Fruit fly (Drosophila melanogaster) whole organism, embryonic: Measurements from ENCODE around the gene opa.

Source experiments
- Antp ChIP-seq: fragments of 200-800 bp; sonication (Bioruptor generic); optimal IDR thresholded peaks from 3 replicates; lab custom pipeline; 2016; ENCODE audit warnings: missing biosample characterization, missing genetic modification characterization
- Awh ChIP-seq: fragments of 200-800 bp; sonication (Bioruptor generic); IDR thresholded peaks from 2 replicates; pipeline ENCODE4, ENCODE4 v1.3.6; 2022; ENCODE audit warnings: missing biosample characterization, missing genetic modification characterization
- CG10321 ChIP-seq: fragments of 200-800 bp; sonication (Bioruptor generic); IDR thresholded peaks from 2 replicates; pipeline ENCODE4 v1.3.6; 2022; ENCODE audit warnings: missing biosample characterization, missing genetic modification characterization
- CG10654 ChIP-seq: fragments of 200-800 bp; sonication (Bioruptor generic); optimal IDR thresholded peaks from 2 replicates; lab custom pipeline; 2016; ENCODE audit warnings: missing biosample characterization, missing genetic modification characterization
- CG11723 ChIP-seq: fragments of 200-800 bp; sonication (Bioruptor generic); optimal IDR thresholded peaks from 2 replicates; lab custom pipeline; 2017; ENCODE audit warnings: missing biosample characterization, mild to moderate bottlenecking, missing genetic modification characterization
- CG12769 ChIP-seq: fragments of 200-800 bp; sonication (Bioruptor generic); optimal IDR thresholded peaks from 2 replicates; lab custom pipeline; 2019; ENCODE audit warnings: missing biosample characterization, mild to moderate bottlenecking, missing genetic modification characterization, moderate library complexity
- CG13287 ChIP-seq: fragments of 200-800 bp; sonication (Bioruptor generic); IDR thresholded peaks from 2 replicates; pipeline ENCODE4 v1.3.6; 2022; ENCODE audit warnings: missing biosample characterization, missing genetic modification characterization; ENCODE audit not compliant: partially characterized antibody
- CG15479 ChIP-seq: fragments of 200-800 bp; sonication (Bioruptor generic); optimal IDR thresholded peaks from 3 replicates; lab custom pipeline; 2019; ENCODE audit warnings: missing biosample characterization, mild to moderate bottlenecking, missing genetic modification characterization, moderate library complexity
- CG17829 ChIP-seq: fragments of 200-800 bp; optimal IDR thresholded peaks from 2 replicates; lab custom pipeline; 2019; ENCODE audit warnings: missing biosample characterization, mild to moderate bottlenecking, missing genetic modification characterization, moderate library complexity
- CG18599 ChIP-seq: fragments of 200-800 bp; sonication (Bioruptor generic); optimal IDR thresholded peaks from 3 replicates; lab custom pipeline; 2017; ENCODE audit warnings: missing biosample characterization, missing genetic modification characterization, mild to moderate bottlenecking, moderate library complexity, missing genetic modification reagents
- CG34422 ChIP-seq: fragments of 200-800 bp; sonication (Bioruptor generic); IDR thresholded peaks from 3 replicates; pipeline ENCODE4 v1.3.6; 2022; ENCODE audit warnings: missing biosample characterization, missing genetic modification characterization
- CG3847 ChIP-seq: fragments of 200-800 bp; sonication (Bioruptor generic); IDR thresholded peaks from 2 replicates; pipeline ENCODE4 v1.3.6; 2022; ENCODE audit warnings: missing biosample characterization, missing genetic modification characterization
- CG5245 ChIP-seq: fragments of 200-800 bp; sonication (Bioruptor generic); optimal IDR thresholded peaks from 3 replicates; lab custom pipeline; 2016; ENCODE audit warnings: missing biosample characterization, missing genetic modification characterization
- CG6175 ChIP-seq: fragments of 200-800 bp; sonication (Bioruptor generic); IDR thresholded peaks from 3 replicates; pipeline ENCODE4 v1.3.6; 2022; ENCODE audit warnings: missing biosample characterization, missing genetic modification characterization
- CG8290 ChIP-seq, 3 experiments: fragments of 200-800 bp; sonication (Bioruptor generic); optimal IDR thresholded peaks; 2 replicates each; lab custom pipeline; 2016 to 2019; ENCODE audit warnings: missing biosample characterization in 3 of 3, missing genetic modification characterization in 3 of 3, mild to moderate bottlenecking in 2 of 3, moderate library complexity in 1 of 3
- CG8924 ChIP-seq: fragments of 200-800 bp; optimal IDR thresholded peaks from 3 replicates; lab custom pipeline; 2019; ENCODE audit warnings: missing biosample characterization, mild to moderate bottlenecking, missing genetic modification characterization, moderate library complexity
- CG9437 ChIP-seq: fragments of 200-800 bp; sonication (Bioruptor generic); optimal IDR thresholded peaks from 2 replicates; lab custom pipeline; 2018; ENCODE audit warnings: missing biosample characterization, mild to moderate bottlenecking, missing genetic modification characterization
- Doc3 ChIP-seq: fragments of 200-800 bp; sonication (Bioruptor generic); IDR thresholded peaks from 3 replicates; pipeline ENCODE4 v1.3.6; 2022; ENCODE audit warnings: missing biosample characterization, missing genetic modification characterization; ENCODE audit not compliant: partially characterized antibody
- Drgx ChIP-seq: fragments of 200-800 bp; sonication (Bioruptor generic); IDR thresholded peaks from 2 replicates; pipeline ENCODE4 v1.3.6; 2022; ENCODE audit warnings: missing biosample characterization, missing genetic modification characterization
- E2f1 ChIP-seq: fragments of 200-800 bp; sonication (Bioruptor generic); IDR thresholded peaks from 2 replicates; pipeline ENCODE4 v1.3.6; 2022; ENCODE audit warnings: missing biosample characterization, missing genetic modification characterization
- Hey ChIP-seq: fragments of 200-800 bp; sonication (Bioruptor generic); optimal IDR thresholded peaks from 3 replicates; lab custom pipeline; 2018; ENCODE audit warnings: missing biosample characterization, mild to moderate bottlenecking, missing genetic modification characterization
- Hmr ChIP-seq: fragments of 200-800 bp; sonication (Bioruptor generic); optimal IDR thresholded peaks from 3 replicates; lab custom pipeline; 2017; ENCODE audit warnings: mild to moderate bottlenecking, missing biosample characterization, missing genetic modification reagents, missing genetic modification characterization
- Kr ChIP-seq: fragments of 200-800 bp; sonication (Bioruptor generic); optimal IDR thresholded peaks from 2 replicates; lab custom pipeline; 2017; ENCODE audit warnings: missing biosample characterization, mild to moderate bottlenecking, missing genetic modification characterization
- Lpt ChIP-seq: fragments of >200 bp; optimal IDR thresholded peaks from 2 replicates; lab custom pipeline; 2018; ENCODE audit warnings: missing biosample characterization, missing genetic modification characterization
- MBD-R2 ChIP-seq: fragments of 200-800 bp; sonication (Bioruptor generic); IDR thresholded peaks from 2 replicates; pipeline ENCODE4 v1.3.6; 2022; ENCODE audit warnings: missing biosample characterization, missing genetic modification characterization
- Med ChIP-seq: fragments of 200-800 bp; sonication (Bioruptor generic); peaks from one replicate; lab custom pipeline; 2016; ENCODE audit warnings: missing biosample characterization, missing genetic modification characterization, mild to moderate bottlenecking, inconsistent platforms, moderate library complexity
- Nf-YA ChIP-seq: fragments of 200-800 bp; sonication (Bioruptor generic); IDR thresholded peaks from 2 replicates; pipeline ENCODE4 v1.3.6; 2022; ENCODE audit warnings: missing biosample characterization, missing genetic modification characterization
- PHDP ChIP-seq: fragments of 200-800 bp; sonication (Bioruptor generic); optimal IDR thresholded peaks from 3 replicates; lab custom pipeline; 2018; ENCODE audit warnings: missing biosample characterization, mild to moderate bottlenecking, missing genetic modification characterization, moderate library complexity
- Pdp1 ChIP-seq, 2 experiments: fragments of 200-800 bp; sonication (Bioruptor generic); optimal IDR thresholded peaks; 3 replicates each; lab custom pipeline; 2016; ENCODE audit warnings: missing biosample characterization in 2 of 2, missing genetic modification characterization in 2 of 2, mild to moderate bottlenecking in 1 of 2, moderate library complexity in 1 of 2
- Spps ChIP-seq: fragments of 200-800 bp; sonication (Bioruptor generic); optimal IDR thresholded peaks from 2 replicates; lab custom pipeline; 2018; ENCODE audit warnings: missing biosample characterization, mild to moderate bottlenecking, missing genetic modification characterization
- TFAM ChIP-seq: fragments of 200-800 bp; sonication (Bioruptor generic); optimal IDR thresholded peaks from 2 replicates; lab custom pipeline; 2017; ENCODE audit warnings: missing biosample characterization, missing genetic modification characterization, inconsistent platforms
- cas ChIP-seq: fragments of 200-800 bp; sonication (Bioruptor generic); IDR thresholded peaks from 2 replicates; pipeline ENCODE4 v1.3.6; 2022; ENCODE audit warnings: missing biosample characterization, missing genetic modification characterization
- dati ChIP-seq: fragments of 200-800 bp; sonication (Bioruptor generic); IDR thresholded peaks from 2 replicates; pipeline ENCODE4 v1.3.6; 2022; ENCODE audit warnings: missing biosample characterization, missing genetic modification characterization
- her ChIP-seq: fragments of 200-800 bp; sonication (Bioruptor generic); optimal IDR thresholded peaks from 2 replicates; lab custom pipeline; 2016; ENCODE audit warnings: missing biosample characterization, missing genetic modification characterization
- jing ChIP-seq: fragments of 200-800 bp; sonication (Bioruptor generic); optimal IDR thresholded peaks from 2 replicates; lab custom pipeline; 2018; ENCODE audit warnings: missing biosample characterization, mild to moderate bottlenecking, missing genetic modification characterization
- klu ChIP-seq: fragments of 200-800 bp; sonication (Bioruptor generic); IDR thresholded peaks from 2 replicates; pipeline ENCODE4 v1.3.6; 2022; ENCODE audit warnings: missing biosample characterization, missing genetic modification characterization
- kni ChIP-seq: fragments of 200-800 bp; sonication (Bioruptor generic); optimal IDR thresholded peaks from 3 replicates; lab custom pipeline; 2017; ENCODE audit warnings: mild to moderate bottlenecking, missing biosample characterization, missing genetic modification reagents, missing genetic modification characterization
- lov ChIP-seq, 2 experiments: fragments of 200-800 bp in 1 of 2; fragments of >200 bp in 1 of 2; sonication (Bioruptor generic) in 1 of 2; IDR thresholded peaks in 1 of 2; optimal IDR thresholded peaks in 1 of 2; 2 replicates in 1 of 2; 3 replicates in 1 of 2; pipeline versions ENCODE4 v1.3.6 to Lab custom; 2017 to 2022; ENCODE audit warnings: missing biosample characterization in 1 of 2, missing genetic modification characterization in 1 of 2
- maf-S ChIP-seq: fragments of 200-800 bp; sonication (Bioruptor generic); optimal IDR thresholded peaks from 2 replicates; lab custom pipeline; 2016; ENCODE audit warnings: missing biosample characterization, missing genetic modification characterization
- nom ChIP-seq: fragments of 200-800 bp; sonication (Bioruptor generic); optimal IDR thresholded peaks from 2 replicates; lab custom pipeline; 2017; ENCODE audit warnings: missing biosample characterization, missing genetic modification characterization, mild to moderate bottlenecking, moderate library complexity, missing genetic modification reagents
- oc ChIP-seq: fragments of 200-800 bp; sonication (Bioruptor generic); optimal IDR thresholded peaks from 2 replicates; lab custom pipeline; 2018; ENCODE audit warnings: missing biosample characterization, mild to moderate bottlenecking, missing genetic modification characterization, moderate library complexity
- odd ChIP-seq: fragments of 200-800 bp; sonication (Bioruptor generic); optimal IDR thresholded peaks from 2 replicates; lab custom pipeline; 2017; ENCODE audit warnings: missing biosample characterization, mild to moderate bottlenecking, missing genetic modification characterization
- pnt ChIP-seq: fragments of 200-800 bp; sonication (Bioruptor generic); optimal IDR thresholded peaks from 3 replicates; lab custom pipeline; 2016; ENCODE audit warnings: missing biosample characterization, missing genetic modification characterization
- schlank ChIP-seq: fragments of 200-800 bp; sonication (Bioruptor generic); optimal IDR thresholded peaks from 2 replicates; lab custom pipeline; 2018; ENCODE audit warnings: missing biosample characterization, mild to moderate bottlenecking, missing genetic modification characterization
- sens ChIP-seq: fragments of 200-800 bp; sonication (Bioruptor generic); peaks from one replicate; lab custom pipeline; 2016; ENCODE audit warnings: missing biosample characterization, missing genetic modification characterization
- sens-2 ChIP-seq: fragments of 200-800 bp; sonication (Bioruptor generic); IDR thresholded peaks from 2 replicates; pipeline ENCODE4 v1.3.6; 2022; ENCODE audit warnings: missing biosample characterization, missing genetic modification characterization
- sisA ChIP-seq: fragments of 200-800 bp; sonication (Bioruptor generic); IDR thresholded peaks from 2 replicates; pipeline ENCODE4 v1.3.6; 2022; ENCODE audit warnings: missing biosample characterization, missing genetic modification characterization
- so ChIP-seq: fragments of 200-800 bp; sonication (Bioruptor generic); IDR thresholded peaks from 3 replicates; pipeline ENCODE4 v1.3.6; 2022; ENCODE audit warnings: missing biosample characterization, missing genetic modification characterization
- sqz ChIP-seq: fragments of 200-800 bp; sonication (Bioruptor generic); optimal IDR thresholded peaks from 3 replicates; lab custom pipeline; 2018; ENCODE audit warnings: missing biosample characterization, mild to moderate bottlenecking, missing genetic modification characterization
- trem ChIP-seq: fragments of 200-800 bp; optimal IDR thresholded peaks from 3 replicates; lab custom pipeline; 2019; ENCODE audit warnings: missing biosample characterization, mild to moderate bottlenecking, missing genetic modification characterization, moderate library complexity
- usp ChIP-seq: fragments of >200 bp; optimal IDR thresholded peaks from 2 replicates; lab custom pipeline; 2017; ENCODE audit warnings: missing biosample characterization, missing genetic modification characterization

opa gene

dm6 chr3R:4910839-4911341 lies 58.3 kb downstream of the opa start (continued):
- TF ChIP-seq odd (GFP tag; lab: Kevin White, UChicago) (no peak), CG10321 (GFP tag; lab: Robert Waterston, UW) (peak; percentile 55), Hmr (GFP tag; lab: Kevin White, UChicago) (peak; percentile 24), kni (GFP tag; lab: Kevin White, UChicago) (peak; percentile 57), Lpt (no peak), sens (peak; percentile 17), Drgx (GFP tag; lab: Robert Waterston, UW) (peak; percentile 35; the same call in 1 of the 2 replicates), her (GFP tag; lab: Kevin White, UChicago) (peak; percentile 4), Antp (GFP tag; lab: Kevin White, UChicago) (no peak), CG34422 (peak; percentile 26; the same call in 1 of the 3 replicates), klu (GFP tag; lab: Robert Waterston, UW) (no peak), CG18599 (peak; percentile 43), sqz (GFP tag; lab: Kevin White, UChicago) (no peak), nom (GFP tag; lab: Kevin White, UChicago) (peak; percentile 7), CG12769 (tag; lab: Kevin White, UChicago) (peak; percentile 10), Spps (tag; lab: Kevin White, UChicago) (no peak), Nf-YA (GFP tag; lab: Robert Waterston, UW) (0 out of 2 replicates have a peak, but pooled peaks have one; percentile 16), CG17829 (tag; lab: Kevin White, UChicago) (no peak), Pdp1 (GFP tag; optimal IDR thresholded peaks at IDR 0.05; lab: Kevin White, UChicago) (no peak), Med (GFP tag; lab: Kevin White, UChicago) (peak; percentile 78), MBD-R2 (GFP tag; lab: Robert Waterston, UW) (peak; percentile 20; the same call in 1 of the 2 replicates), usp (no peak), CG15479 (GFP tag; lab: Kevin White, UChicago) (peak; percentile 51), dati (GFP tag; lab: Robert Waterston, UW) (no peak), trem (tag; lab: Kevin White, UChicago) (no peak), sens-2 (GFP tag; lab: Robert Waterston, UW) (no peak), Awh (peak; percentile 24; the same call in 1 of the 2 replicates), maf-S (no peak), CG5245 (GFP tag; lab: Kevin White, UChicago) (no peak), CG8290 (GFP tag; optimal IDR thresholded peaks at IDR 0.05; lab: Kevin White, UChicago) (no peak), CG8290 (tag; optimal IDR thresholded peaks at IDR 0.05; lab: Kevin White, UChicago) (peak in 1 of 2 experiments; percentile 49), PHDP (tag; lab: Kevin White, UChicago) (no peak), CG3847 (GFP tag; lab: Robert Waterston, UW) (no peak), lov (optimal IDR thresholded peaks at IDR 0.05; lab: Kevin White, UChicago) (no peak), lov (GFP tag; IDR thresholded peaks at IDR 0.05; lab: Robert Waterston, UW) (0 out of 3 replicates have a peak, but pooled peaks have one; percentile 35), pnt (GFP tag; lab: Kevin White, UChicago) (no peak), CG11723 (no peak), schlank (tag; lab: Kevin White, UChicago) (peak; percentile 18), so (GFP tag; lab: Robert Waterston, UW) (no peak), Kr (no peak), E2f1 (GFP tag; lab: Robert Waterston, UW) (peak; percentile 11; the same call in 1 of the 2 replicates), TFAM (no peak)

- TF ChIP-seq sisA (GFP tag; lab: Robert Waterston, UW) (peak; percentile 61), CG13287 (GFP tag; lab: Robert Waterston, UW) (no peak; the same call in 1 of the 2 replicates), Hey (tag; lab: Kevin White, UChicago) (peak; percentile 51), CG9437 (peak; percentile 33), CG6175 (GFP tag; lab: Robert Waterston, UW) (0 out of 3 replicates have a peak, but pooled peaks have one; percentile 37), cas (GFP tag; lab: Robert Waterston, UW) (0 out of 2 replicates have a peak, but pooled peaks have one; percentile 54), oc (tag; lab: Kevin White, UChicago) (no peak), Doc3 (GFP tag; lab: Robert Waterston, UW) (no peak), CG10654 (GFP tag; lab: Kevin White, UChicago) (peak; percentile 36), CG8924 (peak; percentile 54), jing (GFP tag; lab: Kevin White, UChicago) (peak; percentile 11)
Observed at dm6 chr3R:4912130-4912549, 59.5 kb downstream of the opa start.
